Worm (Caenorhabditis elegans) whole organism, late embryonic: ENCODE results near the gene C18E9.7.

Source experiments
- F13H6.1 ChIP-seq: sonication (generic microtip); optimal IDR thresholded peaks from 2 replicates; lab custom pipeline; 2016; ENCODE audit warnings: missing genetic modification characterization, missing compliant biosample characterization
- K02D7.2 ChIP-seq: sonication (generic microtip); optimal IDR thresholded peaks from 2 replicates; lab custom pipeline; 2017; ENCODE audit warnings: mild to moderate bottlenecking, missing genetic modification characterization, missing compliant biosample characterization
- Y22D7AL.16 ChIP-seq: sonication (generic microtip); optimal IDR thresholded peaks from 2 replicates; lab custom pipeline; 2016; ENCODE audit warnings: missing genetic modification characterization, missing compliant biosample characterization
- ceh-14 ChIP-seq: sonication (generic microtip); optimal IDR thresholded peaks from 2 replicates; lab custom pipeline; 2016; ENCODE audit warnings: missing genotype, missing genetic modification characterization, missing compliant biosample characterization
- ceh-18 ChIP-seq: sonication (generic microtip); optimal IDR thresholded peaks from 2 replicates; lab custom pipeline; 2016; ENCODE audit warnings: missing genetic modification characterization, missing compliant biosample characterization
- ceh-2 ChIP-seq: sonication (generic microtip); optimal IDR thresholded peaks from 2 replicates; lab custom pipeline; 2016; ENCODE audit warnings: missing genotype, missing genetic modification characterization, missing compliant biosample characterization
- ceh-24 ChIP-seq: sonication (generic microtip); optimal IDR thresholded peaks from 2 replicates; lab custom pipeline; 2016; ENCODE audit warnings: mild to moderate bottlenecking, missing genetic modification characterization, missing compliant biosample characterization
- ceh-30 ChIP-seq: fragments of 150-350 bp; optimal IDR thresholded peaks from 2 replicates; lab custom pipeline; 2014; ENCODE audit warnings: missing biosample characterization, missing genetic modification characterization
- ceh-34 ChIP-seq: sonication (generic microtip); optimal IDR thresholded peaks from 2 replicates; lab custom pipeline; 2016; ENCODE audit warnings: mild to moderate bottlenecking, missing genetic modification characterization, missing compliant biosample characterization
- ceh-6 ChIP-seq: fragments of 200-800 bp; sonication (Bioruptor generic); optimal IDR thresholded peaks from 2 replicates; lab custom pipeline; 2018; ENCODE audit warnings: mild to moderate bottlenecking, missing genetic modification characterization, missing compliant biosample characterization
- che-1 ChIP-seq: sonication (generic microtip); optimal IDR thresholded peaks from 2 replicates; lab custom pipeline; 2016; ENCODE audit warnings: mild to moderate bottlenecking, missing genetic modification characterization, missing compliant biosample characterization
- dmd-4 ChIP-seq: sonication (generic microtip); optimal IDR thresholded peaks from 2 replicates; lab custom pipeline; 2016; ENCODE audit warnings: borderline replicate concordance, missing genetic modification characterization, missing compliant biosample characterization
- dve-1 ChIP-seq: sonication (generic microtip); optimal IDR thresholded peaks from 2 replicates; lab custom pipeline; 2017; ENCODE audit warnings: antibody characterized with exemption, mild to moderate bottlenecking, missing genetic modification characterization, missing compliant biosample characterization
- elt-2 ChIP-seq: sonication (generic microtip); optimal IDR thresholded peaks from 2 replicates; lab custom pipeline; 2016; ENCODE audit warnings: missing genetic modification reagents, missing genetic modification characterization, missing compliant biosample characterization
- elt-4 ChIP-seq: sonication (generic microtip); optimal IDR thresholded peaks from 2 replicates; lab custom pipeline; 2016; ENCODE audit warnings: missing genetic modification characterization, missing compliant biosample characterization
- ets-4 ChIP-seq: sonication (generic microtip); optimal IDR thresholded peaks from 2 replicates; lab custom pipeline; 2016; ENCODE audit warnings: missing genetic modification characterization, missing compliant biosample characterization
- eyg-1 ChIP-seq: sonication (generic microtip); optimal IDR thresholded peaks from 2 replicates; lab custom pipeline; 2016; ENCODE audit warnings: missing genotype, missing genetic modification characterization, missing compliant biosample characterization
- fax-1 ChIP-seq: sonication (generic microtip); optimal IDR thresholded peaks from 2 replicates; lab custom pipeline; 2016; ENCODE audit warnings: missing genotype, missing genetic modification characterization, missing compliant biosample characterization
- fkh-10 ChIP-seq: fragments of 150-350 bp; optimal IDR thresholded peaks from 2 replicates; lab custom pipeline; 2014; ENCODE audit warnings: missing biosample characterization, missing genetic modification reagents, missing genetic modification characterization
- fkh-6 ChIP-seq: sonication (generic microtip); optimal IDR thresholded peaks from 2 replicates; lab custom pipeline; 2016; ENCODE audit warnings: missing genetic modification characterization, missing compliant biosample characterization
- hlh-6 ChIP-seq: sonication (generic microtip); optimal IDR thresholded peaks from 2 replicates; lab custom pipeline; 2016; ENCODE audit warnings: missing genotype, missing genetic modification characterization, missing compliant biosample characterization
- hlh-8 ChIP-seq: sonication (generic microtip); optimal IDR thresholded peaks from 2 replicates; lab custom pipeline; 2016; ENCODE audit warnings: missing genotype, missing genetic modification characterization, missing compliant biosample characterization
- lim-6 ChIP-seq: sonication (generic microtip); optimal IDR thresholded peaks from 2 replicates; lab custom pipeline; 2016; ENCODE audit warnings: missing genetic modification characterization, missing compliant biosample characterization
- lin-11 ChIP-seq: fragments of 200-800 bp; sonication (Bioruptor generic); optimal IDR thresholded peaks from 2 replicates; lab custom pipeline; 2018; ENCODE audit warnings: mild to moderate bottlenecking, missing genetic modification characterization, missing compliant biosample characterization
- madf-2 ChIP-seq: sonication (generic microtip); optimal IDR thresholded peaks from 2 replicates; lab custom pipeline; 2017; ENCODE audit warnings: missing genetic modification characterization, missing compliant biosample characterization
- nhr-11 ChIP-seq: fragments of 150-350 bp; optimal IDR thresholded peaks from 2 replicates; lab custom pipeline; 2014; ENCODE audit warnings: missing biosample characterization, missing genetic modification characterization
- nhr-232 ChIP-seq: sonication (generic microtip); optimal IDR thresholded peaks from 2 replicates; lab custom pipeline; 2016; ENCODE audit warnings: missing genetic modification characterization, missing compliant biosample characterization
- npax-4 ChIP-seq: sonication (generic microtip); optimal IDR thresholded peaks from 2 replicates; lab custom pipeline; 2016; ENCODE audit warnings: missing genetic modification characterization, missing compliant biosample characterization
- pag-3 ChIP-seq: sonication (generic microtip); optimal IDR thresholded peaks from 2 replicates; lab custom pipeline; 2016; ENCODE audit warnings: missing compliant biosample characterization, missing genetic modification characterization, borderline replicate concordance
- pros-1 ChIP-seq: fragments of 150-350 bp; optimal IDR thresholded peaks from 2 replicates; lab custom pipeline; 2014; ENCODE audit warnings: missing biosample characterization, missing genetic modification reagents, missing genetic modification characterization
- ref-2 ChIP-seq: sonication (generic microtip); optimal IDR thresholded peaks from 2 replicates; lab custom pipeline; 2016; ENCODE audit warnings: missing genetic modification characterization, missing compliant biosample characterization
- sdc-2 ChIP-seq: sonication (generic microtip); optimal IDR thresholded peaks from 2 replicates; lab custom pipeline; 2016; ENCODE audit warnings: missing genotype, missing genetic modification characterization, missing compliant biosample characterization
- sox-4 ChIP-seq: sonication (generic microtip); optimal IDR thresholded peaks from 2 replicates; lab custom pipeline; 2017; ENCODE audit warnings: mild to moderate bottlenecking, missing genetic modification characterization, inconsistent platforms, missing compliant biosample characterization
- tbx-2 ChIP-seq: sonication (generic microtip); optimal IDR thresholded peaks from 2 replicates; lab custom pipeline; 2016; ENCODE audit warnings: missing genetic modification characterization, missing compliant biosample characterization
- unc-3 ChIP-seq, 2 experiments: fragments of 200-800 bp in 1 of 2; sonication (Bioruptor generic) in 1 of 2; sonication (generic microtip) in 1 of 2; conservative IDR thresholded peaks in 1 of 2; optimal IDR thresholded peaks in 1 of 2; 2 replicates each; pipeline versions ENCODE4 v1.3.6 to Lab custom; 2016 to 2022; ENCODE audit warnings: missing compliant biosample characterization in 2 of 2, missing genetic modification characterization in 2 of 2, missing genetic modification reagents in 1 of 2
- ztf-16 ChIP-seq: sonication (generic microtip); optimal IDR thresholded peaks from 2 replicates; lab custom pipeline; 2017; ENCODE audit warnings: missing genetic modification characterization, missing compliant biosample characterization

Gene C18E9.7

DNA sequence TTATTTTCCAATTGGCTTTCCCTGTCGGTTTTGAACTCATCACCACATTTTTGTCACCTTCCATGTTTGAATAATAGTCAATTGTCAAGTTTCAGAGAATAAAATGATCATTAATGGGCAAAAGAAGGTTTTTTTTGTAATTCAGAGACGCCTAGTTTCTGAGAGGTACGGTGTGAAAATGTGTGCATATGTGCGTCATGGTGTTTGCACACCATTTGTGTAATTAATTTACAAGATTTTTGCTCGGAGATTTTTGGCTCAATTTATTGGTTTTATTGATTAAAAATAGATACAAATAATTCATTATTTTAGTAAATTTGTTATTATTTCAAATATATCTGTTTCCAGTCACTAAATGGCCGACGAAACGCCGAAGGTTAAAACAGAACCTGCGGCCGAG, 14.9 kb upstream of the C18E9.7 start, which contains the start of the genes F44G4.3 and tdp-1 (continued):
- TF ChIP-seq ceh-18 (tag; lab: Kevin White, UChicago) (no peak), Y22D7AL.16 (tag; lab: Kevin White, UChicago) (no peak), eyg-1 (tag; lab: Kevin White, UChicago) (no peak), sox-4 (tag; lab: Kevin White, UChicago) (no peak)

DNA sequence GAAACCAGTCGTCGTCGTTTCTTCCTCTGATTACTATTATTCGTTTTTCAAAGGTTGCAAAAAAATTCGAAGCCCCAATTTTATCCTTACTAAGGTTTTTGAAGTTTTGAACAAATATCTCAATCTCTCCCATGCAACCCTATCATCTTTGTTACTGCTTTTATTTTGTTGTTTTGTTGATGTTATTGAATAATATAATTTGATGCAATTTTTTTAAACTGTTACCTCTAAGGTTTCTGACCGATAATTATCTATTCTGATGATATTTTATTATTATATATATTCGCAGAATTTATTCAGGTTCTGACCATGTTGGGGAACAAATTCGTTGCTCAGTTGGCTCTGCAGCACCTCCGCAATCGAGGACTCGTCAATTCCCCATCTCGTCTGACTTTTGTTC, 13.5 kb upstream of the C18E9.7 start, which contains the start of gene ndub-2:
Gene ndub-2 (plus strand): TSS at position 301 of the 400 bp plus-strand sequence.
- no peak for TF ChIP-seq ceh-30 (tag; lab: Kevin White, UChicago)
- TF ChIP-seq F13H6.1, result no peak
- no peak for TF ChIP-seq dve-1 (tag; lab: Kevin White, UChicago)

DNA sequence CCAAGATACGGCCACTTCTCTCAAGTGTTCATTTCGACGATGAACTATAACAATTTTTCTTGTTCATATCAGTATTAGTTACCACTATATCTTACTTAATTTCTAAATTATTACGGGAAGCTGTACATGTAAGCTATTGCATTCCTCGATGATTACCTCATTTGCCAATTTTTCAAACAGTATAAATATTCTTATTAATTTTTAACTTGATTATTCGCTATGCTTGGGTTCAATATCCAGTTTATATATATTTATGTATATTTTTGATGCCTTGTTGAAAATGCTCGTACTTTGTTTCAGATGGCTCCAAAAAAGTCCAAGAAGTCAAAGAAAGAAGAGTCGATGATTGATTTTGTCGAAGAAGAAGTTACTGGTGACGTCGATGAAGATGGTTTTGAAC, 11.8 kb upstream of the C18E9.7 start, which contains the start of gene F44G4.1:
Gene F44G4.1 (plus strand): TSS at position 301 of the 400 bp plus-strand sequence.
- TF ChIP-seq hlh-6 (tag; lab: Kevin White, UChicago), result no peak
- no peak for TF ChIP-seq ceh-2
- TF ChIP-seq ztf-16 (tag; lab: Kevin White, UChicago), result no peak
- no peak for TF ChIP-seq pros-1 (tag; lab: Kevin White, UChicago)
- no peak for TF ChIP-seq elt-2 (tag; lab: Kevin White, UChicago)
- no peak for TF ChIP-seq ceh-6 (GFP tag; lab: Kevin White, UChicago)
- no peak for TF ChIP-seq lim-6 (tag; lab: Kevin White, UChicago)
- TF ChIP-seq, all 69 proteins: peak for 0

DNA sequence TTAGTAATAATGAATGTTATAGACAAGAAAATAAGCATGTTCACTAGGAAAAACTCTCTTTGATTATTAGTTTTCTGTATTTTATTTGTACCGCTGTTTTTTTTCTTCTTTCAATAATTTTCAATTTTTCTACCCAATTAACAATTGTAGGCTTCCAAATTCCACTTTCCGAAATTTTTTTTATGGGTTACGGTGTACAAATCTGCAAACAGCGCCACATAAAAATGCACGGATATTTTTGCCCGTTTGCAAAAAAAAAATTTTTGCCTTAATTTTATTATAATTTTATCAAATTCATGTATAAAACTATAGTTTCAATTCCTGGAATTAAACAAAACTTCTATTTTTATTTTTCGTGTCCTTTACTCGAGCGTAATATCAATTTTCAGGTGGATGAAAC, 10.2 kb upstream of the C18E9.7 start, which contains the start of gene ooc-5:
Gene ooc-5 (plus strand): TSS at position 381 of the 400 bp plus-strand sequence.
- TF ChIP-seq npax-4 (tag; lab: Kevin White, UChicago), result no peak
- TF ChIP-seq tbx-2 (tag; lab: Kevin White, UChicago), result no peak
- TF ChIP-seq ceh-14 (tag; lab: Kevin White, UChicago), result no peak
- TF ChIP-seq pag-3 (tag; lab: Kevin White, UChicago), result no peak
- TF ChIP-seq ceh-24 (tag; lab: Kevin White, UChicago), result no peak
- TF ChIP-seq ceh-30 (tag; lab: Kevin White, UChicago), result no peak
- TF ChIP-seq unc-3 (GFP tag; conservative IDR thresholded peaks at IDR 0.05; lab: Robert Waterston, UW), result no peak
- TF ChIP-seq unc-3 (tag; optimal IDR thresholded peaks at IDR 0.05; lab: Kevin White, UChicago), result no peak
- no peak for TF ChIP-seq ceh-34 (tag; lab: Kevin White, UChicago)
- no peak for TF ChIP-seq ceh-2
- no peak for TF ChIP-seq madf-2
- TF ChIP-seq ceh-18 (tag; lab: Kevin White, UChicago), result no peak
- TF ChIP-seq hlh-6 (tag; lab: Kevin White, UChicago), result no peak
- TF ChIP-seq fkh-10 (GFP tag; lab: Kevin White, UChicago), result no peak
- TF ChIP-seq ref-2 (tag; lab: Kevin White, UChicago), result no peak
- TF ChIP-seq ztf-16 (tag; lab: Kevin White, UChicago), result no peak
- no peak for TF ChIP-seq fkh-6 (tag; lab: Kevin White, UChicago)
- TF ChIP-seq ets-4, result no peak
- TF ChIP-seq che-1, result no peak

DNA sequence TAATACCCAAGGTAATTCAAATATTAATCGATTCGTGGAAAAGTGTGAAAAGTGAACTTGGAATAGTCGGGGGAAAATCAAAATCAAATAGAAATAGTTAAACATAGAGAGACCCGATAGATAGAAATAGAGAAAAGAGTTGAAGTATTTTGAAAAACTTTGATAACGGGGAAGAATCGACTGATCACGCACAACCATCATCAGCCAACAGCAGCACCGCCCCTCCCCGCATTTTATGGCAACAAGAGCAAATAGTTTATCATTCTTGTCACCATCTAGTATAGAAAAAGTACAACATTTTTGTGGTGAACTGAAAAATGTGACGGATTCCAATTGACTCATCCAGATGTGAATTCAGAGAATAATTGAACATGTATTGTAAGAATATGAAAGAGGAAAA, 9.0 kb upstream of the C18E9.7 start:
- TF ChIP-seq nhr-232 (tag; lab: Kevin White, UChicago) (no peak), hlh-6 (tag; lab: Kevin White, UChicago) (no peak), fax-1 (no peak), nhr-11 (tag; lab: Kevin White, UChicago) (no peak), sox-4 (tag; lab: Kevin White, UChicago) (no peak), tbx-2 (tag; lab: Kevin White, UChicago) (no peak), Y22D7AL.16 (tag; lab: Kevin White, UChicago) (no peak), K02D7.2 (tag; lab: Kevin White, UChicago) (no peak), lin-11 (no peak), lim-6 (tag; lab: Kevin White, UChicago) (no peak), hlh-8 (tag; lab: Kevin White, UChicago) (no peak), pag-3 (tag; lab: Kevin White, UChicago) (no peak), dmd-4 (tag; lab: Kevin White, UChicago) (no peak), sdc-2 (tag; lab: Kevin White, UChicago) (no peak), elt-4 (tag; lab: Kevin White, UChicago) (no peak), eyg-1 (tag; lab: Kevin White, UChicago) (no peak), F13H6.1 (no peak), ztf-16 (tag; lab: Kevin White, UChicago) (no peak)
- TF ChIP-seq, all 69 proteins: peak for 0
